Worm (Caenorhabditis elegans) whole organism, L1 larva: ENCODE results near the gene nhl-2.

Experiments
- ama-1 ChIP-seq: fragments of 150-350 bp; optimal IDR thresholded peaks from 2 replicates; lab custom pipeline; 2014
- isw-1 ChIP-seq: fragments of 200-800 bp; sonication (Bioruptor generic); IDR thresholded peaks from 2 replicates; pipeline ENCODE4 v1.3.6; 2022; ENCODE audit warnings: missing genetic modification characterization, missing compliant biosample characterization
- lin-15B ChIP-seq: fragments of 150-350 bp; sonication (generic microtip); optimal IDR thresholded peaks from 3 replicates; lab custom pipeline; 2014; ENCODE audit warnings: missing biosample characterization, missing genetic modification characterization
- lin-39 ChIP-seq: fragments of 150-350 bp; optimal IDR thresholded peaks from 2 replicates; lab custom pipeline; 2014; ENCODE audit warnings: missing biosample characterization, missing genetic modification reagents, missing genetic modification characterization

DNA sequence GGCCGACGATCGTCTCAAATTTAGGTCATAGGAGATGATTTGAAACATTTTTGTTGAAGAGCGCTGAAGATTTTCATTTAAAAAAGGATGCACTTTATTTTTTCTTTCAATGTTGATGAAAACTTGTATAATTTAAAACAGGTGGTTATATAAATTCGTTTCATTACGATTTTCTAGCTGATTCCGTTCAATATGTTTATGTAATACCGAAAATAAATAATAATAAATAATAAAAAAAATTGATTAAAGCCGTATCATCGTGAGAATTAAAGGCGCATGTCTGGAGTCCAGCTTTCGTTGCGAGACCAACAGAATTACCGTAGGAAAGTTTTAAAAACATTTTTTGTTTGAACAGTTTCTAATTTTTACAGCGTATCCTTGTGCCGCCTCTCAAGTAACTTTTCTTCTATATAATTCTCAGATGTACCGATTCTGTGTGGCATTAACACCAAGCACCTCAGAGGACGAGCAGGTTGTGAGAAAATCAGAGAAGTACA lies 33.4 kb upstream of the nhl-2 start, which contains the start of the genes C26E6.12 and eri-9:
- TF ChIP-seq lin-15B (tag; lab: Kevin White, UChicago) (no peak), isw-1 (GFP tag; lab: Robert Waterston, UW) (no peak), lin-39 (no peak), ama-1 (lab: Kevin White, UChicago) (no peak)
